Worm (Caenorhabditis elegans) whole organism, L4 larva: ENCODE results near the gene ZK666.8.

ENCODE experiments used
- D1046.2 ChIP-seq: fragments of 200-800 bp; sonication (Bioruptor generic); IDR thresholded peaks from 2 replicates; pipeline ENCODE4 v1.3.6; 2022; ENCODE audit warnings: missing genetic modification characterization, missing compliant biosample characterization
- F26F4.8 ChIP-seq: fragments of 200-800 bp; sonication (Bioruptor generic); conservative IDR thresholded peaks from 2 replicates; pipeline ENCODE4 v1.3.6; 2022; ENCODE audit warnings: missing genetic modification characterization, missing compliant biosample characterization
- Y48G9A.11 ChIP-seq: fragments of 200-800 bp; sonication (Bioruptor generic); IDR thresholded peaks from 2 replicates; pipeline ENCODE4 v1.3.6; 2022; ENCODE audit warnings: missing genetic modification reagents, missing genetic modification characterization, missing compliant biosample characterization
- Y5F2A.4 ChIP-seq: fragments of 200-800 bp; sonication (Bioruptor generic); optimal IDR thresholded peaks from 2 replicates; lab custom pipeline; 2018; ENCODE audit warnings: mild to moderate bottlenecking, missing genetic modification characterization, missing compliant biosample characterization
- ZK337.2 ChIP-seq: fragments of 200-800 bp; sonication (Bioruptor generic); IDR thresholded peaks from 2 replicates; pipeline ENCODE4 v1.3.6; 2022; ENCODE audit warnings: missing genetic modification reagents, missing genetic modification characterization, missing compliant biosample characterization
- aha-1 ChIP-seq: fragments of 150-350 bp; peaks from one replicate; lab custom pipeline; 2014; ENCODE audit warnings: missing biosample characterization, missing genetic modification characterization
- aly-2 ChIP-seq: sonication (generic microtip); optimal IDR thresholded peaks from 2 replicates; lab custom pipeline; 2018; ENCODE audit warnings: missing biosample characterization, missing genetic modification characterization
- arid-1 ChIP-seq: fragments of 200-800 bp; sonication (Bioruptor generic); conservative IDR thresholded peaks from 2 replicates; pipeline ENCODE4 v1.3.6; 2022; ENCODE audit warnings: missing genetic modification reagents, missing genetic modification characterization, missing compliant biosample characterization
- attf-4 ChIP-seq: sonication (generic microtip); optimal IDR thresholded peaks from 3 replicates; lab custom pipeline; 2017; ENCODE audit warnings: missing biosample characterization, missing genetic modification characterization
- daf-12 ChIP-seq: fragments of 150-350 bp; optimal IDR thresholded peaks from 2 replicates; lab custom pipeline; 2014; ENCODE audit warnings: missing biosample characterization, missing genetic modification reagents, missing genetic modification characterization
- daf-16 ChIP-seq, 3 experiments: sonication (generic microtip); optimal IDR thresholded peaks; 2 replicates each; lab custom pipeline; 2016 to 2017; ENCODE audit warnings: missing genetic modification characterization in 3 of 3, missing genetic modification reagents in 3 of 3, mild to moderate bottlenecking in 2 of 3, missing compliant biosample characterization in 2 of 3, missing biosample characterization in 1 of 3, moderate library complexity in 1 of 3
- daf-19 ChIP-seq: fragments of 200-800 bp; sonication (Bioruptor generic); conservative IDR thresholded peaks from 2 replicates; pipeline ENCODE4 v1.3.6; 2022; ENCODE audit warnings: missing genetic modification characterization, missing compliant biosample characterization
- dpl-1 ChIP-seq: fragments of 150-350 bp; optimal IDR thresholded peaks from 2 replicates; lab custom pipeline; 2014; ENCODE audit warnings: missing biosample characterization, missing genetic modification reagents, missing genetic modification characterization
- dve-1 ChIP-seq: sonication (generic microtip); optimal IDR thresholded peaks from 2 replicates; lab custom pipeline; 2017; ENCODE audit warnings: antibody characterized with exemption, mild to moderate bottlenecking, missing genetic modification characterization, missing compliant biosample characterization; ENCODE audit not compliant: insufficient read depth
- egl-43 ChIP-seq: fragments of 200-800 bp; sonication (Bioruptor generic); IDR thresholded peaks from 2 replicates; pipeline ENCODE4 v1.3.6; 2022; ENCODE audit warnings: missing genetic modification reagents, missing genetic modification characterization, missing compliant biosample characterization
- jun-1 ChIP-seq: fragments of 150-350 bp; optimal IDR thresholded peaks from 2 replicates; lab custom pipeline; 2014; ENCODE audit warnings: missing biosample characterization, missing genetic modification reagents, missing genetic modification characterization
- lim-7 ChIP-seq: fragments of 200-800 bp; sonication (Bioruptor generic); IDR thresholded peaks from 2 replicates; pipeline ENCODE4 v1.3.6; 2022; ENCODE audit warnings: missing genetic modification characterization, missing compliant biosample characterization
- lin-1 ChIP-seq: fragments of 200-800 bp; sonication (Bioruptor generic); IDR thresholded peaks from 2 replicates; pipeline ENCODE4 v1.3.6; 2022; ENCODE audit warnings: missing genetic modification reagents, missing genetic modification characterization, missing compliant biosample characterization
- lin-38 ChIP-seq: fragments of 200-800 bp; sonication (Bioruptor generic); IDR thresholded peaks from 2 replicates; pipeline ENCODE4 v1.3.6; 2022; ENCODE audit warnings: missing genetic modification reagents, missing genetic modification characterization, missing compliant biosample characterization
- mdt-29 ChIP-seq: fragments of 200-800 bp; sonication (Bioruptor generic); IDR thresholded peaks from 2 replicates; pipeline ENCODE4 v1.3.6; 2022; ENCODE audit warnings: missing genetic modification reagents, missing genetic modification characterization, missing compliant biosample characterization
- mes-2 ChIP-seq: sonication (generic microtip); optimal IDR thresholded peaks from 2 replicates; lab custom pipeline; 2016; ENCODE audit warnings: missing genotype, mild to moderate bottlenecking, missing genetic modification characterization, missing compliant biosample characterization; ENCODE audit not compliant: poor library complexity, severe bottlenecking
- nhr-10 ChIP-seq: fragments of 150-350 bp; optimal IDR thresholded peaks from 2 replicates; lab custom pipeline; 2014; ENCODE audit warnings: missing biosample characterization, missing genetic modification characterization
- nhr-42 ChIP-seq: fragments of 200-800 bp; sonication (Bioruptor generic); IDR thresholded peaks from 2 replicates; pipeline ENCODE4 v1.3.6; 2022; ENCODE audit warnings: missing genetic modification characterization, missing compliant biosample characterization
- nhr-48 ChIP-seq: sonication (generic microtip); optimal IDR thresholded peaks from 2 replicates; lab custom pipeline; 2016; ENCODE audit warnings: mild to moderate bottlenecking, missing genetic modification characterization, missing compliant biosample characterization
- pha-4 ChIP-seq, 2 experiments: fragments of 150-350 bp in 1 of 2; fragments of 200-800 bp in 1 of 2; sonication (Bioruptor generic) in 1 of 2; IDR thresholded peaks in 1 of 2; optimal IDR thresholded peaks in 1 of 2; 2 replicates each; pipeline versions ENCODE4 v1.3.6 to Lab custom; 2014 to 2022; ENCODE audit warnings: missing genetic modification characterization in 2 of 2, missing genetic modification reagents in 2 of 2, missing biosample characterization in 1 of 2, missing compliant biosample characterization in 1 of 2
- pqm-1 ChIP-seq: sonication (generic microtip); optimal IDR thresholded peaks from 2 replicates; lab custom pipeline; 2017; ENCODE audit warnings: missing biosample characterization, missing genetic modification characterization
- set-16 ChIP-seq: fragments of 200-800 bp; sonication (Bioruptor generic); IDR thresholded peaks from 2 replicates; pipeline ENCODE4 v1.3.6; 2022; ENCODE audit warnings: missing genetic modification reagents, missing genetic modification characterization, missing compliant biosample characterization
- skn-1 ChIP-seq: fragments of 150-350 bp; optimal IDR thresholded peaks from 2 replicates; lab custom pipeline; 2014; ENCODE audit warnings: missing biosample characterization, missing genetic modification characterization
- tra-1 ChIP-seq: fragments of 200-800 bp; sonication (Bioruptor generic); IDR thresholded peaks from 2 replicates; pipeline ENCODE4 v1.3.6; 2022; ENCODE audit warnings: missing genetic modification reagents, missing genetic modification characterization, missing compliant biosample characterization
- unc-130 ChIP-seq: sonication (generic microtip); optimal IDR thresholded peaks from 2 replicates; lab custom pipeline; 2016; ENCODE audit warnings: missing genetic modification reagents, missing genetic modification characterization, missing compliant biosample characterization
- unc-39 ChIP-seq: sonication (generic microtip); optimal IDR thresholded peaks from 2 replicates; lab custom pipeline; 2017; ENCODE audit warnings: missing biosample characterization, missing genetic modification characterization
- zfp-2 ChIP-seq: sonication (generic microtip); optimal IDR thresholded peaks from 2 replicates; lab custom pipeline; 2016; ENCODE audit warnings: mild to moderate bottlenecking, missing genetic modification characterization, missing compliant biosample characterization
- zfp-3 ChIP-seq: fragments of 200-800 bp; sonication (Bioruptor generic); conservative IDR thresholded peaks from 2 replicates; pipeline ENCODE4 v1.3.6; 2022; ENCODE audit warnings: missing genetic modification reagents, missing genetic modification characterization, missing compliant biosample characterization

ZK666.8 gene

ce11 chrII:10537571-10537970 is 44.6 kb upstream of the ZK666.8 start, which contains the start of gene R166.2:
TSS of gene R166.2 (minus strand) at chrII:10537671.
- TF ChIP-seq daf-16 (GFP tag; optimal IDR thresholded peaks at IDR 0.05; lab: Kevin White, UChicago) = no peak
- no peak for TF ChIP-seq daf-16 (tag; optimal IDR thresholded peaks at IDR 0.05; lab: Kevin White, UChicago)
- TF ChIP-seq nhr-48 (tag; lab: Kevin White, UChicago) = no peak
- TF ChIP-seq Y48G9A.11 (GFP tag; lab: Robert Waterston, UW) = no peak
- no peak for TF ChIP-seq nhr-42 (GFP tag; lab: Robert Waterston, UW)
- no peak for TF ChIP-seq attf-4 (tag; lab: Kevin White, UChicago)
- no peak for TF ChIP-seq unc-130 (GFP tag; lab: Kevin White, UChicago)
- no peak for TF ChIP-seq jun-1 (tag; lab: Kevin White, UChicago)
- no peak for TF ChIP-seq pha-4 (GFP tag; IDR thresholded peaks at IDR 0.05; lab: Robert Waterston, UW)
- TF ChIP-seq pha-4 (tag; optimal IDR thresholded peaks at IDR 0.05; lab: Kevin White, UChicago) = no peak
- TF ChIP-seq aly-2 (tag; lab: Kevin White, UChicago) = no peak
- no peak for TF ChIP-seq arid-1 (GFP tag; lab: Robert Waterston, UW)
- TF ChIP-seq skn-1 (tag; lab: Kevin White, UChicago) = no peak
- no peak for TF ChIP-seq F26F4.8

ce11 chrII:10533985-10534384 is 41.1 kb upstream of the ZK666.8 start:
- no peak for TF ChIP-seq skn-1 (tag; lab: Kevin White, UChicago)
- TF ChIP-seq aha-1 (tag; lab: Kevin White, UChicago) = peak; percentile 94

ce11 chrII:10531604-10532003 is 38.7 kb upstream of the ZK666.8 start:
- TF ChIP-seq egl-43 (GFP tag; lab: Robert Waterston, UW) = 0 out of 2 replicates have a peak, but pooled peaks have one; percentile 30
- TF ChIP-seq set-16 (GFP tag; lab: Robert Waterston, UW) = peak; percentile 74
- no peak for TF ChIP-seq unc-39 (tag; lab: Kevin White, UChicago)

- TF ChIP-seq mdt-29 (GFP tag; lab: Robert Waterston, UW) = no peak
- no peak for TF ChIP-seq daf-12 (tag; lab: Kevin White, UChicago)
- no peak for TF ChIP-seq mes-2 (tag; lab: Kevin White, UChicago)
- TF ChIP-seq tra-1 (GFP tag; lab: Robert Waterston, UW) = no peak
- no peak for TF ChIP-seq Y5F2A.4 (GFP tag; lab: Kevin White, UChicago)
- TF ChIP-seq lin-38 (GFP tag; lab: Robert Waterston, UW) = no peak
- peak; percentile 56 for TF ChIP-seq set-16 (GFP tag; lab: Robert Waterston, UW)
- no peak for TF ChIP-seq zfp-3 (GFP tag; lab: Robert Waterston, UW)
- TF ChIP-seq ZK337.2 (GFP tag; lab: Robert Waterston, UW) = no peak
- no peak for TF ChIP-seq daf-19
- no peak for TF ChIP-seq pha-4 (GFP tag; IDR thresholded peaks at IDR 0.05; lab: Robert Waterston, UW)
- TF ChIP-seq pha-4 (tag; optimal IDR thresholded peaks at IDR 0.05; lab: Kevin White, UChicago) = no peak
- TF ChIP-seq dve-1 (tag; lab: Kevin White, UChicago) = no peak
- TF ChIP-seq pqm-1 = no peak
- no peak for TF ChIP-seq lin-1 (GFP tag; lab: Robert Waterston, UW)
- no peak for TF ChIP-seq zfp-2 (tag; lab: Kevin White, UChicago)
- TF ChIP-seq dpl-1 (GFP tag; lab: Kevin White, UChicago) = no peak
- TF ChIP-seq lim-7 (GFP tag; lab: Robert Waterston, UW) = no peak
- TF ChIP-seq D1046.2 = 0 out of 2 replicates have a peak, but pooled peaks have one; percentile 39
- no peak for TF ChIP-seq unc-39 (tag; lab: Kevin White, UChicago)
- TF ChIP-seq nhr-42 (GFP tag; lab: Robert Waterston, UW) = 0 out of 2 replicates have a peak, but pooled peaks have one; percentile 47
- TF ChIP-seq daf-16 (GFP tag; optimal IDR thresholded peaks at IDR 0.05; lab: Kevin White, UChicago) = no peak
- TF ChIP-seq daf-16 (tag; optimal IDR thresholded peaks at IDR 0.05; lab: Kevin White, UChicago) = no peak
- TF ChIP-seq nhr-10 (tag; lab: Kevin White, UChicago) = no peak
Measured at ce11 chrII:10530907-10531306, 38.0 kb upstream of the ZK666.8 start.
